Fruit fly (Drosophila melanogaster): ENCODE results near the gene MtnA.

The MtnA gene

DNA sequence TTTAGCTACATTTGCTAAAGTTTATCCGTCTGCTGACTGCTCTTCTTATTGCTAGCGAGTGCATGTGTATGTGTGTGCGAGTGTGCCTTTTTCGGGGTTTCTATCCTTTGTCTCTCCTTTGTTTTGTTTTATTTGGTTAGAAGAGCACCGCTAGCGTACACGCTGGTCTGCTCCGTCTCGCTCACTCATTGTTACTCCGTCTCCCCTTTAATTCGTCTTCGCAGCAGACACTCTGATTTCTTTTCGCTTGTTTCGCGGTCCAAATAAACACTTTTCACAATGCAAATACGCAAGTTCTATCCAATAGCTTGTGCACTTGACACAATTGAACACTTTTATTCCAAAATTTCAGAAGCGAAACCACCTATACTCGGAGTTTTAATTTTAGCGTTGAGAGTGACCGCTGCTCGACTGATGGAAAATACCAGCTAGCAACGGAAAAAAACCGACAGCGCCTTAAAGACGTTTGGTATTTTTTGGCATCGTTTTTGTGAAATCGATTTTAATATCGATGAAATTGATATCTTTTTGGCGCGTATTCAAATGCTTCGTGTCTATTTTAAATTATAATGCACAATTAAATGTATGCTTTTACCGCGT lies 24.9 kb upstream of the MtnA start, which contains the start of gene FBXO11 (continued):
- TF ChIP-seq Adf1 (GFP tag; IDR thresholded peaks at IDR 0.05) (no peak), ttk (GFP tag; IDR thresholded peaks at IDR 0.05) (peak; percentile 13; the same call in 1 of the 2 replicates), mirr (GFP tag; optimal IDR thresholded peaks at IDR 0.05) (no peak), Sin3A (optimal IDR thresholded peaks at IDR 0.05) (peak; percentile 72), CG12769 (tag; optimal IDR thresholded peaks at IDR 0.05) (no peak), twi (tag; optimal IDR thresholded peaks at IDR 0.05) (no peak), CG8388 (GFP tag; optimal IDR thresholded peaks at IDR 0.05) (no peak), CG6813 (GFP tag; optimal IDR thresholded peaks at IDR 0.05) (no peak), CG6175 (GFP tag; IDR thresholded peaks at IDR 0.05) (no peak), ranshi (GFP tag; IDR thresholded peaks at IDR 0.05) (no peak), br (optimal IDR thresholded peaks at IDR 0.05) (no peak), HmgD (GFP tag; optimal IDR thresholded peaks at IDR 0.05) (peak; percentile 75), org-1 (GFP tag; optimal IDR thresholded peaks at IDR 0.05) (no peak), CG7357 (GFP tag; IDR thresholded peaks at IDR 0.05) (no peak), CG12219 (GFP tag; optimal IDR thresholded peaks at IDR 0.05) (no peak), CG15011 (GFP tag; optimal IDR thresholded peaks at IDR 0.05) (no peak), CG8478 (optimal IDR thresholded peaks at IDR 0.05) (peak; percentile 95), gcm2 (GFP tag; optimal IDR thresholded peaks at IDR 0.05) (no peak), nau (GFP tag; optimal IDR thresholded peaks at IDR 0.05) (no peak), CG12744 (GFP tag; optimal IDR thresholded peaks at IDR 0.05) (no peak), CG7271 (tag; optimal IDR thresholded peaks at IDR 0.05) (no peak), oc (tag; optimal IDR thresholded peaks at IDR 0.05) (no peak), CG30431 (GFP tag; optimal IDR thresholded peaks at IDR 0.05) (no peak), cas (GFP tag; IDR thresholded peaks at IDR 0.05) (no peak), Bteb2 (GFP tag; optimal IDR thresholded peaks at IDR 0.05) (no peak), H2.0 (GFP tag; IDR thresholded peaks at IDR 0.05) (no peak), tgo (GFP tag; IDR thresholded peaks at IDR 0.05) (no peak), CG31441 (GFP tag; IDR thresholded peaks at IDR 0.05) (0 out of 2 replicates have a peak, but pooled peaks have one; percentile 40), fu2 (GFP tag; optimal IDR thresholded peaks at IDR 0.05) (peak; percentile 14), fd3F (GFP tag; optimal IDR thresholded peaks at IDR 0.05) (no peak), inv (GFP tag; IDR thresholded peaks at IDR 0.05; ENCODE audit: partially characterized antibody) (peak; percentile 27; the same call in 1 of the 2 replicates), CG18764 (GFP tag; optimal IDR thresholded peaks at IDR 0.05) (no peak), vvl (GFP tag; IDR thresholded peaks at IDR 0.05) (0 out of 2 replicates have a peak, but pooled peaks have one; percentile 11), MBD-R2 (GFP tag; IDR thresholded peaks at IDR 0.05) (peak; percentile 59), nerfin-2 (GFP tag; IDR thresholded peaks at IDR 0.05; ENCODE audit: partially characterized antibody) (no peak), Asciz (GFP tag; optimal IDR thresholded peaks at IDR 0.05) (no peak), Dip2 (GFP tag; IDR thresholded peaks at IDR 0.05) (no peak), CG14860 (GFP tag; IDR thresholded peaks at IDR 0.05; ENCODE audit: partially characterized antibody) (no peak), wek (GFP tag; optimal IDR thresholded peaks at IDR 0.05) (peak; percentile 23), Awh (GFP tag; IDR thresholded peaks at IDR 0.05) (no peak), Spps (tag; optimal IDR thresholded peaks at IDR 0.05) (no peak), CG17361 (GFP tag; IDR thresholded peaks at IDR 0.05) (no peak), jing (GFP tag; optimal IDR thresholded peaks at IDR 0.05) (no peak), Opbp (GFP tag; IDR thresholded peaks at IDR 0.05; ENCODE audit: partially characterized antibody) (0 out of 3 replicates have a peak, but pooled peaks have one; percentile 34), Doc2 (GFP tag; IDR thresholded peaks at IDR 0.05) (no peak), CG15479 (GFP tag; optimal IDR thresholded peaks at IDR 0.05) (no peak), CG9609 (GFP tag; optimal IDR thresholded peaks at IDR 0.05) (no peak), CG10267 (tag; optimal IDR thresholded peaks at IDR 0.05) (peak; percentile 53), Sry-β (GFP tag; optimal IDR thresholded peaks at IDR 0.05) (no peak), CG1529 (GFP tag; optimal IDR thresholded peaks at IDR 0.05) (no peak), CG33213 (GFP tag; optimal IDR thresholded peaks at IDR 0.05) (no peak), CG12942 (GFP tag; optimal IDR thresholded peaks at IDR 0.05) (no peak)
